Worm (Caenorhabditis elegans) whole organism, early embryonic: ENCODE measurements around the gene skn-1.

Experiments
- B0310.2 ChIP-seq: sonication (generic microtip); optimal IDR thresholded peaks from 2 replicates; lab custom pipeline; 2016; ENCODE audit warnings: mild to moderate bottlenecking, missing genetic modification characterization, missing compliant biosample characterization
- F13C5.2 ChIP-seq: sonication (generic microtip); optimal IDR thresholded peaks from 2 replicates; lab custom pipeline; 2017; ENCODE audit warnings: mild to moderate bottlenecking, missing genetic modification characterization, inconsistent platforms, missing compliant biosample characterization
- aly-1 ChIP-seq: sonication (generic microtip); optimal IDR thresholded peaks from 2 replicates; lab custom pipeline; 2016; ENCODE audit warnings: missing genetic modification characterization, missing compliant biosample characterization
- ama-1 ChIP-seq: fragments of 150-350 bp; optimal IDR thresholded peaks from 2 replicates; lab custom pipeline; 2014
- ceh-13 ChIP-seq: fragments of 200-800 bp; sonication (Bioruptor generic); optimal IDR thresholded peaks from 2 replicates; lab custom pipeline; 2018; ENCODE audit warnings: mild to moderate bottlenecking, missing genetic modification characterization, missing compliant biosample characterization
- ets-7 ChIP-seq: sonication (generic microtip); optimal IDR thresholded peaks from 2 replicates; lab custom pipeline; 2016; ENCODE audit warnings: missing genotype, missing genetic modification characterization, missing compliant biosample characterization
- flt-1 ChIP-seq: fragments of 200-800 bp; sonication (Bioruptor generic); IDR thresholded peaks from 2 replicates; pipeline ENCODE4 v1.3.6; 2022; ENCODE audit warnings: missing genetic modification characterization, missing compliant biosample characterization
- hmg-4 ChIP-seq: fragments of 200-800 bp; sonication (Bioruptor generic); optimal IDR thresholded peaks from 2 replicates; lab custom pipeline; 2018; ENCODE audit warnings: mild to moderate bottlenecking, missing genetic modification characterization, missing compliant biosample characterization
- hnd-1 ChIP-seq: sonication (generic microtip); optimal IDR thresholded peaks from 2 replicates; lab custom pipeline; 2016; ENCODE audit warnings: missing genetic modification characterization, missing compliant biosample characterization
- scrt-1 ChIP-seq: fragments of 200-800 bp; sonication (Bioruptor generic); IDR thresholded peaks from 2 replicates; pipeline ENCODE4 v1.3.6; 2022; ENCODE audit warnings: missing genetic modification characterization, missing compliant biosample characterization
- sea-1 ChIP-seq: fragments of 200-800 bp; sonication (Bioruptor generic); conservative IDR thresholded peaks from 2 replicates; pipeline ENCODE4 v1.3.6; 2022; ENCODE audit warnings: missing genetic modification characterization, missing compliant biosample characterization
- tra-4 ChIP-seq: sonication (generic microtip); optimal IDR thresholded peaks from 2 replicates; lab custom pipeline; 2017; ENCODE audit warnings: missing genetic modification characterization, missing compliant biosample characterization

DNA sequence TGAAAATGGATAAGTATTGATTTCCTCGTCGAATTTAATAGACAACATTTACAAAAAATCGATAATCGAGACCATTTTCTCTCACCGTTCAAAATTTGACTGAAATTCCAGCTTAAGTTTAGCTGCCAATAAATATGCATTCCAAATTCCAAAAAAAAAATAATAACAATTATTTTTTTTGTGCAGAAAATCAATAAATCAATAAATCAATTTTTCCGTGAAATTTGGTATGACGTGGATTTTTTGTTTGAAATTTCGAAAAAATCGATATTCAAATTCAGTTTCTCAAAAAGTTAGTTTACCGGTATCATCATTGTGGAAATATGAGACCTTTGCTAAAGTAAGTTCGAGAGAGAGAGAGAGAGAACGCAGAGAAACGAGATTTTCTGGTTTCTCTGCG lies 24.8 kb upstream of the skn-1 start, which contains the start of gene C55C3.3:
- TF ChIP-seq hmg-4 (GFP tag; lab: Kevin White, UChicago): no peak
- no peak for TF ChIP-seq F13C5.2 (tag; lab: Kevin White, UChicago)
- no peak for TF ChIP-seq aly-1 (tag; lab: Kevin White, UChicago)
- TF ChIP-seq scrt-1: no peak
- no peak for TF ChIP-seq flt-1 (GFP tag; lab: Robert Waterston, UW)
- no peak for TF ChIP-seq ama-1 (lab: Kevin White, UChicago)
- TF ChIP-seq tra-4: no peak
- no peak for TF ChIP-seq ceh-13 (GFP tag; lab: Kevin White, UChicago)
- TF ChIP-seq B0310.2 (tag; lab: Kevin White, UChicago): no peak
- TF ChIP-seq sea-1 (GFP tag; lab: Robert Waterston, UW): no peak
- TF ChIP-seq hnd-1 (tag; lab: Kevin White, UChicago): no peak
- TF ChIP-seq ets-7 (tag; lab: Kevin White, UChicago): no peak
